Fruit fly (Drosophila melanogaster) whole organism, embryonic: Measurements from ENCODE around the gene pav.

Source experiments
- Antp ChIP-seq: fragments of 200-800 bp; sonication (Bioruptor generic); optimal IDR thresholded peaks from 3 replicates; lab custom pipeline; 2016; ENCODE audit warnings: missing biosample characterization, missing genetic modification characterization
- Atf-2 ChIP-seq: fragments of 200-800 bp; sonication (Bioruptor generic); optimal IDR thresholded peaks from 2 replicates; lab custom pipeline; 2016; ENCODE audit warnings: missing biosample characterization, missing genetic modification characterization
- CG1024 ChIP-seq: fragments of 200-800 bp; sonication (Bioruptor generic); IDR thresholded peaks from 2 replicates; pipeline ENCODE4 v1.3.6; 2022; ENCODE audit warnings: missing biosample characterization, missing genetic modification characterization
- CG10274 ChIP-seq: fragments of 200-800 bp; sonication (Bioruptor generic); optimal IDR thresholded peaks from 3 replicates; lab custom pipeline; 2017; ENCODE audit warnings: missing biosample characterization, mild to moderate bottlenecking, missing genetic modification characterization
- CG10366 ChIP-seq: fragments of 200-800 bp; sonication (Bioruptor generic); IDR thresholded peaks from 2 replicates; pipeline ENCODE4 v1.3.6; 2022; ENCODE audit warnings: missing biosample characterization, missing genetic modification characterization
- CG10431 ChIP-seq: fragments of 200-800 bp; sonication (Bioruptor generic); optimal IDR thresholded peaks from 3 replicates; lab custom pipeline; 2018; ENCODE audit warnings: missing biosample characterization, mild to moderate bottlenecking, missing genetic modification characterization
- CG10462 ChIP-seq: fragments of 200-800 bp; sonication (Bioruptor generic); optimal IDR thresholded peaks from 2 replicates; lab custom pipeline; 2016; ENCODE audit warnings: missing biosample characterization, missing genetic modification characterization
- CG11398 ChIP-seq: fragments of 200-800 bp; sonication (Bioruptor generic); optimal IDR thresholded peaks from 2 replicates; lab custom pipeline; 2016; ENCODE audit warnings: missing biosample characterization, missing genetic modification characterization
- CG11560 ChIP-seq: fragments of 200-800 bp; sonication (Bioruptor generic); IDR thresholded peaks from 3 replicates; pipeline ENCODE4 v1.3.6; 2022; ENCODE audit warnings: missing biosample characterization, missing genetic modification characterization
- CG12659 ChIP-seq: fragments of 200-800 bp; sonication (Bioruptor generic); optimal IDR thresholded peaks from 3 replicates; lab custom pipeline; 2017; ENCODE audit warnings: mild to moderate bottlenecking, missing biosample characterization, missing genetic modification reagents, missing genetic modification characterization
- CG13296 ChIP-seq: fragments of 200-800 bp; sonication (Bioruptor generic); optimal IDR thresholded peaks from 3 replicates; lab custom pipeline; 2018; ENCODE audit warnings: missing biosample characterization, mild to moderate bottlenecking, missing genetic modification characterization
- CG15269 ChIP-seq: fragments of 200-800 bp; sonication (Bioruptor generic); optimal IDR thresholded peaks from 2 replicates; lab custom pipeline; 2018; ENCODE audit warnings: missing biosample characterization, mild to moderate bottlenecking, missing genetic modification characterization, moderate library complexity
- CG16863 ChIP-seq: fragments of 200-800 bp; sonication (Bioruptor generic); optimal IDR thresholded peaks from 3 replicates; lab custom pipeline; 2016; ENCODE audit warnings: missing biosample characterization, missing genetic modification characterization
- CG1832 ChIP-seq: fragments of 200-800 bp; sonication (Bioruptor generic); optimal IDR thresholded peaks from 2 replicates; lab custom pipeline; 2017; ENCODE audit warnings: missing biosample characterization, mild to moderate bottlenecking, missing genetic modification characterization, inconsistent platforms
- CG18476 ChIP-seq: fragments of 200-800 bp; sonication (Bioruptor generic); optimal IDR thresholded peaks from 2 replicates; lab custom pipeline; 2016; ENCODE audit warnings: missing biosample characterization, mild to moderate bottlenecking, missing genetic modification characterization
- CG18599 ChIP-seq: fragments of 200-800 bp; sonication (Bioruptor generic); optimal IDR thresholded peaks from 3 replicates; lab custom pipeline; 2017; ENCODE audit warnings: missing biosample characterization, missing genetic modification characterization, mild to moderate bottlenecking, moderate library complexity, missing genetic modification reagents
- CG3281 ChIP-seq: fragments of 200-800 bp; sonication (Bioruptor generic); optimal IDR thresholded peaks from 3 replicates; lab custom pipeline; 2017; ENCODE audit warnings: missing biosample characterization, mild to moderate bottlenecking, missing genetic modification characterization
- CG33213 ChIP-seq: fragments of 200-800 bp; sonication (Bioruptor generic); optimal IDR thresholded peaks from 3 replicates; lab custom pipeline; 2016; ENCODE audit warnings: missing biosample characterization, missing genetic modification characterization
- CG34224 ChIP-seq: fragments of 200-800 bp; sonication (Bioruptor generic); IDR thresholded peaks from 3 replicates; pipeline ENCODE4 v1.3.6; 2022; ENCODE audit warnings: missing biosample characterization, missing genetic modification characterization; ENCODE audit not compliant: partially characterized antibody
- CG3995 ChIP-seq: fragments of 200-800 bp; sonication (Bioruptor generic); optimal IDR thresholded peaks from 3 replicates; lab custom pipeline; 2016; ENCODE audit warnings: missing biosample characterization, missing genetic modification characterization
- CG8359 ChIP-seq: fragments of 200-800 bp; sonication (Bioruptor generic); optimal IDR thresholded peaks from 2 replicates; lab custom pipeline; 2017; ENCODE audit warnings: missing biosample characterization, mild to moderate bottlenecking, missing genetic modification characterization, borderline replicate concordance
- CG9932 ChIP-seq: fragments of 200-800 bp; sonication (Bioruptor generic); IDR thresholded peaks from 2 replicates; pipeline ENCODE4 v1.3.6; 2022; ENCODE audit warnings: missing biosample characterization, missing genetic modification characterization
- Chrac-16 ChIP-seq: fragments of 200-800 bp; sonication (Bioruptor generic); optimal IDR thresholded peaks from 3 replicates; lab custom pipeline; 2016; ENCODE audit warnings: missing biosample characterization, missing genetic modification characterization
- ERR ChIP-seq: fragments of 200-800 bp; sonication (Bioruptor generic); optimal IDR thresholded peaks from 2 replicates; lab custom pipeline; 2016; ENCODE audit warnings: missing biosample characterization, missing genetic modification characterization
- Ets97D ChIP-seq: fragments of 200-800 bp; sonication (Bioruptor generic); optimal IDR thresholded peaks from 3 replicates; lab custom pipeline; 2016; ENCODE audit warnings: missing biosample characterization, missing genetic modification characterization
- Fer3 ChIP-seq: fragments of 200-800 bp; sonication (Bioruptor generic); optimal IDR thresholded peaks from 2 replicates; lab custom pipeline; 2018; ENCODE audit warnings: missing biosample characterization, mild to moderate bottlenecking, missing genetic modification characterization, moderate library complexity
- Gsc ChIP-seq: fragments of 200-800 bp; sonication (Bioruptor generic); IDR thresholded peaks from 2 replicates; pipeline ENCODE4 v1.3.6; 2022; ENCODE audit warnings: missing biosample characterization, missing genetic modification characterization
- HLH54F ChIP-seq: fragments of 200-800 bp; sonication (Bioruptor generic); optimal IDR thresholded peaks from 3 replicates; lab custom pipeline; 2016; ENCODE audit warnings: missing biosample characterization, missing genetic modification characterization
- HmgD ChIP-seq: fragments of 200-800 bp; sonication (Bioruptor generic); optimal IDR thresholded peaks from 3 replicates; lab custom pipeline; 2016; ENCODE audit warnings: missing biosample characterization, missing genetic modification characterization
- Meics ChIP-seq: fragments of 200-800 bp; sonication (Bioruptor generic); optimal IDR thresholded peaks from 2 replicates; lab custom pipeline; 2017; ENCODE audit warnings: missing biosample characterization, mild to moderate bottlenecking, missing genetic modification characterization
- NFAT ChIP-seq: fragments of 200-800 bp; sonication (Bioruptor generic); IDR thresholded peaks from 2 replicates; pipeline ENCODE4 v1.3.6; 2022; ENCODE audit warnings: missing biosample characterization, missing genetic modification characterization
- Oaz ChIP-seq: fragments of 200-800 bp; sonication (Bioruptor generic); IDR thresholded peaks from 2 replicates; pipeline ENCODE4 v1.3.6; 2022; ENCODE audit warnings: missing biosample characterization, missing genetic modification characterization
- Tbp ChIP-seq: fragments of >200 bp; optimal IDR thresholded peaks from 2 replicates; lab custom pipeline; 2018; ENCODE audit warnings: missing biosample characterization, missing genetic modification characterization
- Xbp1 ChIP-seq: fragments of 200-800 bp; sonication (Bioruptor generic); optimal IDR thresholded peaks from 3 replicates; lab custom pipeline; 2016; ENCODE audit warnings: missing biosample characterization, mild to moderate bottlenecking, missing genetic modification characterization
- aop ChIP-seq: fragments of 200-800 bp; sonication (Bioruptor generic); IDR thresholded peaks from 2 replicates; pipeline ENCODE4 v1.3.6; 2022; ENCODE audit warnings: missing biosample characterization, missing genetic modification characterization
- bab2 ChIP-seq: fragments of 200-800 bp; sonication (Bioruptor generic); optimal IDR thresholded peaks from 2 replicates; lab custom pipeline; 2016; ENCODE audit warnings: missing biosample characterization, missing genetic modification characterization
- ci ChIP-seq: fragments of 200-800 bp; sonication (Bioruptor generic); IDR thresholded peaks from 3 replicates; pipeline ENCODE4 v1.3.6; 2022; ENCODE audit warnings: missing biosample characterization, missing genetic modification characterization
- crp ChIP-seq, 2 experiments: fragments of 200-800 bp; sonication (Bioruptor generic); optimal IDR thresholded peaks; 2 replicates in 1 of 2; 3 replicates in 1 of 2; lab custom pipeline; 2017; ENCODE audit warnings: missing biosample characterization in 2 of 2, missing genetic modification characterization in 2 of 2, mild to moderate bottlenecking in 1 of 2, moderate library complexity in 1 of 2
- dpn ChIP-seq, 2 experiments: fragments of 200-800 bp; sonication (Bioruptor generic); optimal IDR thresholded peaks; 3 replicates each; lab custom pipeline; 2016; ENCODE audit warnings: missing biosample characterization in 2 of 2, missing genetic modification characterization in 2 of 2
- emc ChIP-seq: fragments of 200-800 bp; sonication (Bioruptor generic); optimal IDR thresholded peaks from 2 replicates; lab custom pipeline; 2016; ENCODE audit warnings: missing biosample characterization, missing genetic modification characterization
- kni ChIP-seq: fragments of 200-800 bp; sonication (Bioruptor generic); optimal IDR thresholded peaks from 3 replicates; lab custom pipeline; 2017; ENCODE audit warnings: mild to moderate bottlenecking, missing biosample characterization, missing genetic modification reagents, missing genetic modification characterization
- luna ChIP-seq: fragments of 200-800 bp; sonication (Bioruptor generic); optimal IDR thresholded peaks from 2 replicates; lab custom pipeline; 2016; ENCODE audit warnings: missing biosample characterization, missing genetic modification characterization
- odd ChIP-seq: fragments of 200-800 bp; sonication (Bioruptor generic); optimal IDR thresholded peaks from 2 replicates; lab custom pipeline; 2017; ENCODE audit warnings: missing biosample characterization, mild to moderate bottlenecking, missing genetic modification characterization
- p53 ChIP-seq: fragments of 200-800 bp; sonication (Bioruptor generic); optimal IDR thresholded peaks from 2 replicates; lab custom pipeline; 2016; ENCODE audit warnings: missing biosample characterization, missing genetic modification characterization
- pho ChIP-seq: fragments of 200-800 bp; sonication (Bioruptor generic); optimal IDR thresholded peaks from 2 replicates; lab custom pipeline; 2016; ENCODE audit warnings: missing biosample characterization, missing genetic modification characterization
- pita ChIP-seq: fragments of 200-800 bp; sonication (Bioruptor generic); optimal IDR thresholded peaks from 2 replicates; lab custom pipeline; 2017; ENCODE audit warnings: missing biosample characterization, mild to moderate bottlenecking, missing genetic modification characterization
- run ChIP-seq: fragments of 200-800 bp; sonication (Bioruptor generic); optimal IDR thresholded peaks from 3 replicates; lab custom pipeline; 2018; ENCODE audit warnings: missing biosample characterization, mild to moderate bottlenecking, missing genetic modification characterization
- toy ChIP-seq: fragments of 200-800 bp; sonication (Bioruptor generic); IDR thresholded peaks from 2 replicates; pipeline ENCODE4 v1.3.6; 2022; ENCODE audit warnings: missing biosample characterization, missing genetic modification characterization
- tup ChIP-seq: fragments of 200-800 bp; sonication (Bioruptor generic); optimal IDR thresholded peaks from 2 replicates; lab custom pipeline; 2016; ENCODE audit warnings: missing biosample characterization, mild to moderate bottlenecking, missing genetic modification characterization, moderate library complexity
- vvl ChIP-seq: fragments of 200-800 bp; sonication (Bioruptor generic); IDR thresholded peaks from 2 replicates; pipeline ENCODE4 v1.3.6; 2022; ENCODE audit warnings: missing biosample characterization, missing genetic modification characterization
- yki ChIP-seq: fragments of >200 bp; optimal IDR thresholded peaks from 3 replicates; lab custom pipeline; 2018
- zen ChIP-seq: fragments of 200-800 bp; sonication (Bioruptor generic); optimal IDR thresholded peaks from 3 replicates; lab custom pipeline; 2018; ENCODE audit warnings: missing biosample characterization, mild to moderate bottlenecking, missing genetic modification characterization, moderate library complexity

Gene pav

dm6 chr3L:4232724-4233367, 9.7 kb upstream of the pav start (continued):
- TF ChIP-seq HLH54F (no peak), Meics (GFP tag; lab: Kevin White, UChicago) (peak; percentile 28), Chrac-16 (GFP tag; lab: Kevin White, UChicago) (no peak), CG8359 (GFP tag; lab: Kevin White, UChicago) (no peak), CG11398 (no peak), Gsc (GFP tag; lab: Robert Waterston, UW) (no peak), CG13296 (GFP tag; lab: Kevin White, UChicago) (no peak), CG12659 (GFP tag; lab: Kevin White, UChicago) (no peak), luna (GFP tag; lab: Kevin White, UChicago) (no peak), Atf-2 (GFP tag; lab: Kevin White, UChicago) (no peak), CG18476 (GFP tag; lab: Kevin White, UChicago) (no peak), emc (no peak), CG15269 (tag; lab: Kevin White, UChicago) (peak; percentile 9), CG10462 (GFP tag; lab: Kevin White, UChicago) (no peak), CG34224 (GFP tag; lab: Robert Waterston, UW) (no peak), CG3995 (no peak), Antp (GFP tag; lab: Kevin White, UChicago) (no peak), zen (tag; lab: Kevin White, UChicago) (no peak), dpn (GFP tag; optimal IDR thresholded peaks at IDR 0.05; lab: Kevin White, UChicago) (peak in 1 of 2 experiments; percentile 16), p53 (GFP tag; lab: Kevin White, UChicago) (no peak), CG33213 (GFP tag; lab: Kevin White, UChicago) (no peak), CG11560 (tag; lab: Robert Waterston, UW) (no peak), aop (GFP tag; lab: Robert Waterston, UW) (no peak), vvl (GFP tag; lab: Robert Waterston, UW) (no peak), bab2 (GFP tag; lab: Kevin White, UChicago) (no peak), odd (no peak), CG10366 (GFP tag; lab: Robert Waterston, UW) (no peak), HmgD (GFP tag; lab: Kevin White, UChicago) (no peak), CG1832 (GFP tag; lab: Kevin White, UChicago) (no peak), CG10431 (GFP tag; lab: Kevin White, UChicago) (no peak), kni (GFP tag; lab: Kevin White, UChicago) (no peak), CG1024 (no peak), yki (lab: Kevin White, UChicago) (no peak), Tbp (GFP tag; lab: Kevin White, UChicago) (no peak), tup (no peak), ERR (GFP tag; lab: Kevin White, UChicago) (no peak), crp (GFP tag; optimal IDR thresholded peaks at IDR 0.05; lab: Kevin White, UChicago) (no peak), Xbp1 (peak; percentile 6), pho (GFP tag; lab: Kevin White, UChicago) (no peak), CG16863 (GFP tag; lab: Kevin White, UChicago) (no peak), Oaz (GFP tag; lab: Robert Waterston, UW) (no peak), pita (no peak), toy (GFP tag; lab: Robert Waterston, UW) (no peak), CG18599 (GFP tag; lab: Kevin White, UChicago) (peak; percentile 5), Fer3 (tag; lab: Kevin White, UChicago) (no peak), CG9932 (GFP tag; lab: Robert Waterston, UW) (no peak), CG10274 (GFP tag; lab: Kevin White, UChicago) (no peak), NFAT (GFP tag; lab: Robert Waterston, UW) (no peak), run (tag; lab: Kevin White, UChicago) (no peak), ci (GFP tag; lab: Robert Waterston, UW) (no peak), CG3281 (peak; percentile 48), Ets97D (GFP tag; lab: Kevin White, UChicago) (peak; percentile 2)
